Worm (Caenorhabditis elegans) whole organism, L4/young adult: Measurements from ENCODE around the gene wee-1.3.
"Not testable (repeated sequence)": the region's sequence is repeated elsewhere in the genome, so short reads cannot be mapped to it uniquely, and the experiment has no call there.

ENCODE experiments used
- W03F9.2 ChIP-seq: fragments of 150-350 bp; optimal IDR thresholded peaks from 2 replicates; lab custom pipeline; 2014; ENCODE audit warnings: missing biosample characterization, missing genetic modification characterization
- dao-5 ChIP-seq: sonication (generic microtip); optimal IDR thresholded peaks from 2 replicates; lab custom pipeline; 2016; ENCODE audit warnings: missing genotype, missing genetic modification characterization, moderate library complexity, missing compliant biosample characterization
- him-1 ChIP-seq: sonication (generic microtip); optimal IDR thresholded peaks from 2 replicates; lab custom pipeline; 2016; ENCODE audit warnings: missing genotype, missing genetic modification reagents, missing genetic modification characterization, missing compliant biosample characterization

Gene wee-1.3

DNA sequence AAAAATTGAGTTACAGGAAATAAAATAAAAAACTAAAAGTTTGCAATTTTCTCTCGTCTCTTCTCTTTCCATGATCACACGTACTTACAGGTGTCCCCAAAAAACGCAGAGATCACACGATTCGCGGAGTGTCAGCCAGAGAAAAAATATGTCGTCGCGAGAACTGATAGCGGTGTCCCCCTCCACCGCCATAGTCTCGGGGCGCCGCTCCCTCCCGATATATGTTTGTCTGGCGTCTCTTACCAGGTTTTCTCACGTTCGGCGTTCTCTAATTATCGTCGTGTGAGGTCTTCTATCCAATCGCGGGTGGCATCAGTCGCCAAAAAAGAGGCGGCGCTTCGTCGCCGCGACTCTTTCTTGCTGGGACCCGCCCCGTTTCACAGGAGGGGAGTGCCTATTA is 15.5 kb upstream of the wee-1.3 start, which contains the start of gene mab-3:
Gene mab-3 (plus strand): TSS at position 328 of the 400 bp plus-strand sequence.
- TF ChIP-seq W03F9.2, him-1, dao-5 (tag; lab: Kevin White, UChicago): not testable (repeated sequence)

- no peak for TF ChIP-seq W03F9.2 (tag; lab: Kevin White, UChicago)
- TF ChIP-seq him-1 (tag; lab: Kevin White, UChicago), result no peak
- TF ChIP-seq dao-5 (tag; lab: Kevin White, UChicago), result no peak
Observed at ce11 chrII:9729866-9730265, 13.6 kb upstream of the wee-1.3 start.

- TF ChIP-seq W03F9.2 (tag; lab: Kevin White, UChicago) (no peak), him-1 (tag; lab: Kevin White, UChicago) (no peak), dao-5 (tag; lab: Kevin White, UChicago) (no peak)
Observed at ce11 chrII:9729196-9729595, 12.9 kb upstream of the wee-1.3 start.

ce11 chrII:9728506-9728905 is 12.2 kb upstream of the wee-1.3 start:
- no peak for TF ChIP-seq dao-5 (tag; lab: Kevin White, UChicago)
- TF ChIP-seq W03F9.2 (tag; lab: Kevin White, UChicago), result no peak
- no peak for TF ChIP-seq him-1 (tag; lab: Kevin White, UChicago)

ce11 chrII:9727192-9727699 is 11.0 kb upstream of the wee-1.3 start:
- TF ChIP-seq him-1 (tag; lab: Kevin White, UChicago) (no peak), W03F9.2 (tag; lab: Kevin White, UChicago) (no peak), dao-5 (tag; lab: Kevin White, UChicago) (no peak)

- no peak for TF ChIP-seq W03F9.2 (tag; lab: Kevin White, UChicago)
- no peak for TF ChIP-seq him-1 (tag; lab: Kevin White, UChicago)
- TF ChIP-seq dao-5 (tag; lab: Kevin White, UChicago), result no peak
Observed at ce11 chrII:9725056-9725455, 8.8 kb upstream of the wee-1.3 start.

- TF ChIP-seq dao-5 (tag; lab: Kevin White, UChicago), result no peak
- TF ChIP-seq him-1 (tag; lab: Kevin White, UChicago), result no peak
- TF ChIP-seq W03F9.2 (tag; lab: Kevin White, UChicago), result no peak
Observed at ce11 chrII:9724464-9724863, 8.2 kb upstream of the wee-1.3 start, which contains the start of gene cutl-2. TSS of gene cutl-2 (minus strand) at chrII:9724673.

ce11 chrII:9718631-9719252 is 2.5 kb upstream of the wee-1.3 start, which contains the start of gene Y53C12A.11:
TSS of gene Y53C12A.11 (minus strand) at chrII:9718698.
- not testable (repeated sequence) for TF ChIP-seq W03F9.2, dao-5, him-1 (tag; lab: Kevin White, UChicago)

ce11 chrII:9717904-9718303 is 1.6 kb upstream of the wee-1.3 start, which contains the start of gene Y53C12A.6:
TSS of gene Y53C12A.6 (minus strand) at chrII:9718004.
- TF ChIP-seq W03F9.2 (tag; lab: Kevin White, UChicago) (no peak), him-1 (tag; lab: Kevin White, UChicago) (no peak), dao-5 (tag; lab: Kevin White, UChicago) (no peak)

ce11 chrII:9713083-9713482 is 3.2 kb downstream of the wee-1.3 start:
- no peak for TF ChIP-seq dao-5 (tag; lab: Kevin White, UChicago)
- TF ChIP-seq him-1 (tag; lab: Kevin White, UChicago), result no peak
- TF ChIP-seq W03F9.2 (tag; lab: Kevin White, UChicago), result no peak

DNA sequence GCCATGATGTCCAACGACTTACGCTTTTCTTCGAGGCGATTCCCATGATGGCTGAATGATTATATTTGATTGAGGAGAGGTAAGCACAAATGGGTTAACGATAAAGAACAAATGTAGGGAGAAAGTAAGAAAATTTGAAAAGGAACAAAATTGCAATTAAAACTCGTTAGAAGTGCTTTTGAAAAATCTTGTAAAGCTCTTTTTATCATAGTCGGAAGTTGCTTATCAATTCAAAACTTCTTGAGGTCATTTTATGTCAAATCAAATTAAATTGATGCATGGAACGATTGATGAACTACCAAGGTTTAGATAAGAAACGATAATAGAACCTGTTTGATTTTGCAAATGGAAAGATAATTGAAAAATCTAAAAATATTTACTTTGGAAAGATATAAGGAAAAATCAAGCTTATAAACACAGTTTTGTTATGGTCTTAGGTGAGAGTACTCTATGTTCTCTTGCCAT is 7.4 kb downstream of the wee-1.3 start, which contains the start of gene glt-5:
Gene glt-5 (minus strand): TSS at position 51 of the 465 bp plus-strand sequence.
- no peak for TF ChIP-seq dao-5 (tag; lab: Kevin White, UChicago)
- TF ChIP-seq W03F9.2 (tag; lab: Kevin White, UChicago), result no peak
- no peak for TF ChIP-seq him-1 (tag; lab: Kevin White, UChicago)

DNA sequence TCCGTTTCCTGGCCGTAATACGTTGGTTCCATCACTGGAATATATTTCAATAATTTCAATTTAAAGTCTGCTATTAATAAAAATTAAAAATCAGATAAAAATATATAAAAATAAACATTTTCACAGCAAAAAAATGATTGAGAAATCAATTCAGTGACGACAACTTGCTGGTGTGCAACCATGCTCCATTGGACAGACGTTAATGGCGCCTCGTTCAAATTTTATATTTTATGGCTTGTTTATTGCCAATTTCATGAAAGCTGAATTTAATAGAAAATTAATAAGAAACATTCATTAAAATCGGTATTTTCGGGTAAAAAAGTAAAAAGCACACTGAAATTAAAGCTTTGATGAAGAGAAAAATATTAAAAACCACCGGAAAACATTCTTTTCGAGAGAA is 10.1 kb downstream of the wee-1.3 start, which contains the start of gene Y53C12A.3:
Gene Y53C12A.3 (minus strand): TSS at position 34 of the 400 bp plus-strand sequence.
- TF ChIP-seq dao-5 (tag; lab: Kevin White, UChicago) (no peak), W03F9.2 (tag; lab: Kevin White, UChicago) (peak; percentile 48)

- no peak for TF ChIP-seq dao-5 (tag; lab: Kevin White, UChicago)
- no peak for TF ChIP-seq W03F9.2 (tag; lab: Kevin White, UChicago)
- no peak for TF ChIP-seq him-1 (tag; lab: Kevin White, UChicago)
Observed at ce11 chrII:9704746-9705145, 11.5 kb downstream of the wee-1.3 start, which contains the start of gene Y53C12A.10. TSS of gene Y53C12A.10 (minus strand) at chrII:9704846.
